Worm (Caenorhabditis elegans): ENCODE results near the gene srj-55.

DNA sequence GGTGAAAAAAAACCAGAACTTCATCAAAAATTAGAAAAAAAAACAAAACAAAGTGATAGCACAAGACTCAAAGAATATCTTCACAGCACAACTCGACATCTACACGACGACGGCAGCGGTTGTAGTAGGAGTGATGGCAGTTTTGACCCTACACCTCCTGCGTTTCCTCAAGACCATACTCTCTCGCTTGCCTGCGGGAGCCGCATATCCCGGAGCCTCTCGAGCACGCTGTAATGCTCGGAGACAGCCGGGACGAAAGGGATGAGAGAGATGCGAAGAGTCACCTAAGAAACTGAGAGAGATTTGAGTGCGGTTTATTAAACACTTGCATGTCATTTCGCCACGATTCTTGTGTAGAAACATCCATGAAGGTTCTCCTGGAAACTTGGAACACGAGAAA is 48.3 kb downstream of the srj-55 start:
- no peak for TF ChIP-seq ceh-39 (tag; optimal IDR thresholded peaks at IDR 0.05)
- TF ChIP-seq sptf-1 (tag; optimal IDR thresholded peaks at IDR 0.05): no peak
- TF ChIP-seq sem-2 (GFP tag; optimal IDR thresholded peaks at IDR 0.05): no peak
- no peak for TF ChIP-seq unc-39 (tag; optimal IDR thresholded peaks at IDR 0.05)
- TF ChIP-seq lsy-2 (tag; optimal IDR thresholded peaks at IDR 0.05): no peak
- no peak for TF ChIP-seq lin-13 (tag; optimal IDR thresholded peaks at IDR 0.05)
- TF ChIP-seq mab-5 (tag; optimal IDR thresholded peaks at IDR 0.05): no peak
- no peak for TF ChIP-seq mep-1 (tag; optimal IDR thresholded peaks at IDR 0.05)
- TF ChIP-seq nhr-237 (tag; optimal IDR thresholded peaks at IDR 0.05): no peak
- no peak for TF ChIP-seq snpc-4 (tag; optimal IDR thresholded peaks at IDR 0.05)
- TF ChIP-seq unc-62 (GFP tag; optimal IDR thresholded peaks at IDR 0.05): no peak
- TF ChIP-seq nhr-2 (tag; optimal IDR thresholded peaks at IDR 0.05): no peak
- no peak for TF ChIP-seq ztf-11 (tag; optimal IDR thresholded peaks at IDR 0.05)
